Fruit fly (Drosophila melanogaster) whole organism, embryonic: ENCODE data around the gene Rab9D.

Experiments
- CG10274 ChIP-seq: fragments of 200-800 bp; sonication (Bioruptor generic); optimal IDR thresholded peaks from 3 replicates; lab custom pipeline; 2017; ENCODE audit warnings: missing biosample characterization, mild to moderate bottlenecking, missing genetic modification characterization
- CG10431 ChIP-seq: fragments of 200-800 bp; sonication (Bioruptor generic); optimal IDR thresholded peaks from 3 replicates; lab custom pipeline; 2018; ENCODE audit warnings: missing biosample characterization, mild to moderate bottlenecking, missing genetic modification characterization
- CG11247 ChIP-seq: fragments of 200-800 bp; sonication (Bioruptor generic); IDR thresholded peaks from 2 replicates; pipeline ENCODE4 v1.3.6; 2022; ENCODE audit warnings: missing biosample characterization, missing genetic modification characterization
- CG12744 ChIP-seq: fragments of 200-800 bp; sonication (Bioruptor generic); optimal IDR thresholded peaks from 2 replicates; lab custom pipeline; 2016; ENCODE audit warnings: missing biosample characterization, missing genetic modification characterization
- CG15073 ChIP-seq: fragments of 200-800 bp; sonication (Bioruptor generic); optimal IDR thresholded peaks from 2 replicates; lab custom pipeline; 2016; ENCODE audit warnings: missing biosample characterization, missing genetic modification characterization
- CG16863 ChIP-seq: fragments of 200-800 bp; sonication (Bioruptor generic); optimal IDR thresholded peaks from 3 replicates; lab custom pipeline; 2016; ENCODE audit warnings: missing biosample characterization, missing genetic modification characterization
- CG17186 ChIP-seq: fragments of 200-800 bp; sonication (Bioruptor generic); optimal IDR thresholded peaks from 3 replicates; lab custom pipeline; 2017; ENCODE audit warnings: missing biosample characterization, missing genetic modification reagents, missing genetic modification characterization
- CG17802 ChIP-seq: fragments of 200-800 bp; sonication (Bioruptor generic); optimal IDR thresholded peaks from 2 replicates; lab custom pipeline; 2018; ENCODE audit warnings: missing biosample characterization, mild to moderate bottlenecking, missing genetic modification characterization, moderate library complexity
- CG18262 ChIP-seq: fragments of 200-800 bp; optimal IDR thresholded peaks from 3 replicates; lab custom pipeline; 2019; ENCODE audit warnings: missing biosample characterization, mild to moderate bottlenecking, missing genetic modification characterization, moderate library complexity
- CG2712 ChIP-seq: fragments of 200-800 bp; optimal IDR thresholded peaks from 3 replicates; lab custom pipeline; 2019; ENCODE audit warnings: missing biosample characterization, mild to moderate bottlenecking, missing genetic modification characterization, moderate library complexity
- CG3163 ChIP-seq: fragments of 200-800 bp; sonication (Bioruptor generic); optimal IDR thresholded peaks from 3 replicates; lab custom pipeline; 2016; ENCODE audit warnings: missing biosample characterization, missing genetic modification characterization
- CG3995 ChIP-seq: fragments of 200-800 bp; sonication (Bioruptor generic); optimal IDR thresholded peaks from 3 replicates; lab custom pipeline; 2016; ENCODE audit warnings: missing biosample characterization, missing genetic modification characterization
- CG4854 ChIP-seq: fragments of 200-800 bp; sonication (Bioruptor generic); optimal IDR thresholded peaks from 2 replicates; lab custom pipeline; 2016; ENCODE audit warnings: missing biosample characterization, missing genetic modification characterization, inconsistent platforms
- CG6689 ChIP-seq: fragments of 200-800 bp; sonication (Bioruptor generic); IDR thresholded peaks from 2 replicates; pipeline ENCODE4 v1.3.6; 2022; ENCODE audit warnings: missing biosample characterization, missing genetic modification characterization
- CG8924 ChIP-seq: fragments of 200-800 bp; optimal IDR thresholded peaks from 3 replicates; lab custom pipeline; 2019; ENCODE audit warnings: missing biosample characterization, mild to moderate bottlenecking, missing genetic modification characterization, moderate library complexity
- D ChIP-seq, 2 experiments: fragments of 200-800 bp in 1 of 2; fragments of >200 bp in 1 of 2; sonication (Bioruptor generic) in 1 of 2; optimal IDR thresholded peaks; 2 replicates in 1 of 2; 3 replicates in 1 of 2; lab custom pipeline; 2017; ENCODE audit warnings: mild to moderate bottlenecking in 1 of 2, missing biosample characterization in 1 of 2, missing genetic modification characterization in 1 of 2, missing genetic modification reagents in 1 of 2
- Deaf1 ChIP-seq: fragments of 200-800 bp; optimal IDR thresholded peaks from 3 replicates; lab custom pipeline; 2019; ENCODE audit warnings: missing biosample characterization, mild to moderate bottlenecking, missing genetic modification characterization, moderate library complexity
- Dek ChIP-seq: fragments of 200-800 bp; sonication (Bioruptor generic); optimal IDR thresholded peaks from 3 replicates; lab custom pipeline; 2019; ENCODE audit warnings: missing biosample characterization, mild to moderate bottlenecking, missing genetic modification characterization, moderate library complexity
- Doc2 ChIP-seq: fragments of 200-800 bp; sonication (Bioruptor generic); IDR thresholded peaks from 2 replicates; pipeline ENCODE4 v1.3.6; 2022; ENCODE audit warnings: missing biosample characterization, missing genetic modification characterization
- Fer3 ChIP-seq: fragments of 200-800 bp; sonication (Bioruptor generic); optimal IDR thresholded peaks from 2 replicates; lab custom pipeline; 2018; ENCODE audit warnings: missing biosample characterization, mild to moderate bottlenecking, missing genetic modification characterization, moderate library complexity
- Hmr ChIP-seq: fragments of 200-800 bp; sonication (Bioruptor generic); optimal IDR thresholded peaks from 3 replicates; lab custom pipeline; 2017; ENCODE audit warnings: mild to moderate bottlenecking, missing biosample characterization, missing genetic modification reagents, missing genetic modification characterization
- Med ChIP-seq: fragments of 200-800 bp; sonication (Bioruptor generic); peaks from one replicate; lab custom pipeline; 2016; ENCODE audit warnings: missing biosample characterization, missing genetic modification characterization, mild to moderate bottlenecking, inconsistent platforms, moderate library complexity
- Nf-YA ChIP-seq: fragments of 200-800 bp; sonication (Bioruptor generic); IDR thresholded peaks from 2 replicates; pipeline ENCODE4 v1.3.6; 2022; ENCODE audit warnings: missing biosample characterization, missing genetic modification characterization
- Oaz ChIP-seq: fragments of 200-800 bp; sonication (Bioruptor generic); IDR thresholded peaks from 2 replicates; pipeline ENCODE4 v1.3.6; 2022; ENCODE audit warnings: missing biosample characterization, missing genetic modification characterization
- Oli ChIP-seq: fragments of 200-800 bp; sonication (Bioruptor generic); optimal IDR thresholded peaks from 2 replicates; lab custom pipeline; 2018; ENCODE audit warnings: missing biosample characterization, mild to moderate bottlenecking, missing genetic modification characterization, moderate library complexity
- Ravus ChIP-seq: fragments of 200-800 bp; sonication (Bioruptor generic); IDR thresholded peaks from 2 replicates; pipeline ENCODE4 v1.3.6; 2022; ENCODE audit warnings: missing biosample characterization, missing genetic modification characterization
- al ChIP-seq: fragments of 200-800 bp; sonication (Bioruptor generic); IDR thresholded peaks from 2 replicates; pipeline ENCODE4 v1.3.6; 2022; ENCODE audit warnings: missing biosample characterization, missing genetic modification characterization
- amos ChIP-seq: fragments of 200-800 bp; sonication (Bioruptor generic); IDR thresholded peaks from 2 replicates; pipeline ENCODE4 v1.3.6; 2022; ENCODE audit warnings: missing biosample characterization, missing genetic modification characterization; ENCODE audit not compliant: partially characterized antibody
- chn ChIP-seq: fragments of 200-800 bp; sonication (Bioruptor generic); optimal IDR thresholded peaks from 2 replicates; lab custom pipeline; 2016; ENCODE audit warnings: missing biosample characterization, missing genetic modification characterization
- dpn ChIP-seq, 2 experiments: fragments of 200-800 bp; sonication (Bioruptor generic); optimal IDR thresholded peaks; 3 replicates each; lab custom pipeline; 2016; ENCODE audit warnings: missing biosample characterization in 2 of 2, missing genetic modification characterization in 2 of 2
- fd64A ChIP-seq: fragments of 200-800 bp; sonication (Bioruptor generic); optimal IDR thresholded peaks from 3 replicates; lab custom pipeline; 2018; ENCODE audit warnings: missing biosample characterization, mild to moderate bottlenecking, missing genetic modification characterization
- gcm ChIP-seq: fragments of 200-800 bp; sonication (Bioruptor generic); optimal IDR thresholded peaks from 2 replicates; lab custom pipeline; 2019; ENCODE audit warnings: missing biosample characterization, mild to moderate bottlenecking, missing genetic modification characterization, moderate library complexity
- gem ChIP-seq: fragments of 200-800 bp; sonication (Bioruptor generic); optimal IDR thresholded peaks from 2 replicates; lab custom pipeline; 2019; ENCODE audit warnings: missing biosample characterization, mild to moderate bottlenecking, missing genetic modification characterization, moderate library complexity
- hth ChIP-seq: fragments of >200 bp; optimal IDR thresholded peaks from 2 replicates; lab custom pipeline; 2017; ENCODE audit warnings: inconsistent platforms
- inv ChIP-seq: fragments of 200-800 bp; sonication (Bioruptor generic); IDR thresholded peaks from 2 replicates; pipeline ENCODE4 v1.3.6; 2022; ENCODE audit warnings: missing biosample characterization, missing genetic modification characterization; ENCODE audit not compliant: partially characterized antibody
- ken ChIP-seq: fragments of 200-800 bp; sonication (Bioruptor generic); IDR thresholded peaks from 3 replicates; pipeline ENCODE4 v1.3.6; 2022; ENCODE audit warnings: missing biosample characterization, missing genetic modification characterization
- lbe ChIP-seq: fragments of 200-800 bp; sonication (Bioruptor generic); optimal IDR thresholded peaks from 2 replicates; lab custom pipeline; 2016; ENCODE audit warnings: missing biosample characterization, mild to moderate bottlenecking, missing genetic modification characterization
- mam ChIP-seq: fragments of 200-800 bp; sonication (Bioruptor generic); optimal IDR thresholded peaks from 3 replicates; lab custom pipeline; 2016; ENCODE audit warnings: missing biosample characterization, missing genetic modification characterization
- pho ChIP-seq: fragments of 200-800 bp; sonication (Bioruptor generic); optimal IDR thresholded peaks from 2 replicates; lab custom pipeline; 2016; ENCODE audit warnings: missing biosample characterization, missing genetic modification characterization
- run ChIP-seq: fragments of 200-800 bp; sonication (Bioruptor generic); optimal IDR thresholded peaks from 3 replicates; lab custom pipeline; 2018; ENCODE audit warnings: missing biosample characterization, mild to moderate bottlenecking, missing genetic modification characterization
- scrt ChIP-seq: fragments of 200-800 bp; sonication (Bioruptor generic); optimal IDR thresholded peaks from 2 replicates; lab custom pipeline; 2018; ENCODE audit warnings: missing biosample characterization, mild to moderate bottlenecking, missing genetic modification characterization, moderate library complexity
- slp2 ChIP-seq: fragments of 200-800 bp; sonication (Bioruptor generic); optimal IDR thresholded peaks from 2 replicates; lab custom pipeline; 2016; ENCODE audit warnings: missing biosample characterization, missing genetic modification characterization
- sna ChIP-seq: fragments of 200-800 bp; sonication (Bioruptor generic); IDR thresholded peaks from 2 replicates; pipeline ENCODE4 v1.3.6; 2022; ENCODE audit warnings: missing biosample characterization, missing genetic modification characterization; ENCODE audit not compliant: partially characterized antibody
- tin ChIP-seq: fragments of 200-800 bp; sonication (Bioruptor generic); optimal IDR thresholded peaks from 3 replicates; lab custom pipeline; 2016; ENCODE audit warnings: missing biosample characterization, missing genetic modification characterization
- toy ChIP-seq: fragments of 200-800 bp; sonication (Bioruptor generic); IDR thresholded peaks from 2 replicates; pipeline ENCODE4 v1.3.6; 2022; ENCODE audit warnings: missing biosample characterization, missing genetic modification characterization
- usp ChIP-seq: fragments of >200 bp; optimal IDR thresholded peaks from 2 replicates; lab custom pipeline; 2017; ENCODE audit warnings: missing biosample characterization, missing genetic modification characterization
- vvl ChIP-seq: fragments of 200-800 bp; sonication (Bioruptor generic); IDR thresholded peaks from 2 replicates; pipeline ENCODE4 v1.3.6; 2022; ENCODE audit warnings: missing biosample characterization, missing genetic modification characterization
- wek ChIP-seq: fragments of 200-800 bp; sonication (Bioruptor generic); optimal IDR thresholded peaks from 3 replicates; lab custom pipeline; 2018; ENCODE audit warnings: missing biosample characterization, mild to moderate bottlenecking, missing genetic modification characterization, moderate library complexity
- zfh2 ChIP-seq: fragments of 200-800 bp; sonication (Bioruptor generic); optimal IDR thresholded peaks from 2 replicates; lab custom pipeline; 2016; ENCODE audit warnings: missing biosample characterization, missing genetic modification characterization

Rab9D gene

DNA sequence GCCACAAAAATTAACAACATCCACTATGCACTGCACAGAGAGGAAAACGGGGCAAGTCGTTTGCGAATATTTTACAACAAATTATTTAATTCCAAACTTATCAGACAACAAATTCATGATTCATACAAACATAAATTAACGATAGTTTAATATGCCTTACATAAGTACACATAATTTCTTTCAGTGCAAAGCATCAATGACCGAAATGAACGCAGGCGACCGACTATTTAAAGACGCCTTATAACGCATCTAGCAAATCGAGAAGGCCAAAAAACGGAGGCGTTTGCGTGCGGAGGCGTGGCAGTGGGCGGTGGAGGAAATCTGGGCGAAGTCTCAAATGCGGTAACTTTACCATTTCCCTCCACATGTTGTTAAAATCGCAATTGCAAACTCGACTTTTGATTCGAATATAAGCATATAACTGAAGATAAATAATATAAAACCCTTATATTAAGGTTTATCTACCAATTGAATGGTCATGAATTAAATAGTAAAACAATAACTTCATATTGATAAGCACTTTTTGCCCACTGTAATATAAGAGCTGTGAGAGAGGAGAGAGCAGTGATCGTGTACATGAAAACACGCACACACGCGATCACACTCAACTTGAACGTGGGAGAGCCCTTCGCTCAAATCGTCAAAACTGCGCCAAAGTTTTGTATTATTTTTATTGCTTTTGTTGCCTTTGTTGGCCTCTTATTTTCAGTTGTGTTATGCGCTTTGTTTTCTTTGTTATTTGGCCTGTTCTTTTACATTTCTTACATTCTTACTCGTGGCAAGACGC is 41.6 kb upstream of the Rab9D start (continued):
- TF ChIP-seq run (peak; percentile 86), amos (GFP tag; lab: Robert Waterston, UW) (no peak), Doc2 (peak; percentile 51; the same call in 1 of the 2 replicates), CG2712 (tag; lab: Kevin White, UChicago) (peak; percentile 93), CG6689 (peak; percentile 91), CG17802 (tag; lab: Kevin White, UChicago) (peak; percentile 81), CG15073 (GFP tag; lab: Kevin White, UChicago) (peak; percentile 60), tin (GFP tag; lab: Kevin White, UChicago) (peak; percentile 89), ken (GFP tag; lab: Robert Waterston, UW) (peak; percentile 91), zfh2 (GFP tag; lab: Kevin White, UChicago) (peak; percentile 60), CG16863 (GFP tag; lab: Kevin White, UChicago) (peak; percentile 91), D (optimal IDR thresholded peaks at IDR 0.05; lab: Kevin White, UChicago) (no peak), D (GFP tag; optimal IDR thresholded peaks at IDR 0.05; lab: Kevin White, UChicago) (peak; percentile 90), CG12744 (GFP tag; lab: Kevin White, UChicago) (peak; percentile 64), inv (GFP tag; lab: Robert Waterston, UW) (no peak), hth (lab: Kevin White, UChicago) (no peak), Med (peak; percentile 97), Fer3 (tag; lab: Kevin White, UChicago) (peak; percentile 82), pho (GFP tag; lab: Kevin White, UChicago) (peak; percentile 68), gcm (GFP tag; lab: Kevin White, UChicago) (peak; percentile 90), CG8924 (tag; lab: Kevin White, UChicago) (peak; percentile 91), dpn (GFP tag; optimal IDR thresholded peaks at IDR 0.05; lab: Kevin White, UChicago) (peak; percentile 84 to 85), wek (GFP tag; lab: Kevin White, UChicago) (peak; percentile 85), CG3995 (GFP tag; lab: Kevin White, UChicago) (peak; percentile 13), Dek (tag; lab: Kevin White, UChicago) (peak; percentile 76), mam (peak; percentile 80), vvl (GFP tag; lab: Robert Waterston, UW) (peak; percentile 94), sna (GFP tag; lab: Robert Waterston, UW) (no peak), al (GFP tag; lab: Robert Waterston, UW) (peak; percentile 63; the same call in 1 of the 2 replicates), Hmr (GFP tag; lab: Kevin White, UChicago) (peak; percentile 66), scrt (peak; percentile 72), toy (GFP tag; lab: Robert Waterston, UW) (peak; percentile 64), CG18262 (tag; lab: Kevin White, UChicago) (peak; percentile 95), fd64A (GFP tag; lab: Kevin White, UChicago) (peak; percentile 75), usp (GFP tag; lab: Kevin White, UChicago) (no peak), CG10274 (GFP tag; lab: Kevin White, UChicago) (peak; percentile 80), CG17186 (GFP tag; lab: Kevin White, UChicago) (peak; percentile 68), slp2 (GFP tag; lab: Kevin White, UChicago) (peak; percentile 89), chn (GFP tag; lab: Kevin White, UChicago) (peak; percentile 89), Ravus (GFP tag; lab: Robert Waterston, UW) (peak; percentile 71), lbe (GFP tag; lab: Kevin White, UChicago) (peak; percentile 81), Oaz (GFP tag; lab: Robert Waterston, UW) (peak; percentile 82), Nf-YA (GFP tag; lab: Robert Waterston, UW) (peak; percentile 82), Oli (tag; lab: Kevin White, UChicago) (peak; percentile 93), Deaf1 (tag; lab: Kevin White, UChicago) (no peak), CG11247 (GFP tag; lab: Robert Waterston, UW) (peak; percentile 74), CG3163 (peak; percentile 64), CG10431 (GFP tag; lab: Kevin White, UChicago) (peak; percentile 53), CG4854 (GFP tag; lab: Kevin White, UChicago) (peak; percentile 77), gem (tag; lab: Kevin White, UChicago) (peak; percentile 94)
